Fruit fly (Drosophila melanogaster) whole organism, embryonic: ENCODE results near the gene CG14105.
A peak's percentile ranks its signal among the peaks of the same experiment; 100 is the strongest.

Experiments used
- Awh ChIP-seq: fragments of 200-800 bp; sonication (Bioruptor generic); IDR thresholded peaks from 2 replicates; pipeline ENCODE4, ENCODE4 v1.3.6; 2022; ENCODE audit warnings: missing biosample characterization, missing genetic modification characterization
- B-H2 ChIP-seq: fragments of 200-800 bp; sonication (Bioruptor generic); optimal IDR thresholded peaks from 2 replicates; lab custom pipeline; 2018; ENCODE audit warnings: missing biosample characterization, mild to moderate bottlenecking, missing genetic modification characterization
- C15 ChIP-seq: fragments of 200-800 bp; sonication (Bioruptor generic); IDR thresholded peaks from 3 replicates; pipeline ENCODE4 v1.3.6; 2022; ENCODE audit warnings: missing biosample characterization, missing genetic modification characterization
- CG1024 ChIP-seq: fragments of 200-800 bp; sonication (Bioruptor generic); IDR thresholded peaks from 2 replicates; pipeline ENCODE4 v1.3.6; 2022; ENCODE audit warnings: missing biosample characterization, missing genetic modification characterization
- CG10959 ChIP-seq: fragments of 200-800 bp; sonication (Bioruptor generic); IDR thresholded peaks from 2 replicates; pipeline ENCODE4 v1.3.6; 2022; ENCODE audit warnings: missing biosample characterization, missing genetic modification characterization
- CG11093 ChIP-seq: fragments of 200-800 bp; sonication (Bioruptor generic); IDR thresholded peaks from 3 replicates; pipeline ENCODE4 v1.3.6; 2022; ENCODE audit warnings: missing biosample characterization, missing genetic modification characterization
- CG11695 ChIP-seq: fragments of 200-800 bp; sonication (Bioruptor generic); IDR thresholded peaks from 3 replicates; pipeline ENCODE4 v1.3.6; 2022; ENCODE audit warnings: missing biosample characterization, missing genetic modification characterization
- CG12236 ChIP-seq: fragments of 200-800 bp; sonication (Bioruptor generic); optimal IDR thresholded peaks from 2 replicates; lab custom pipeline; 2016; ENCODE audit warnings: missing biosample characterization, missing genetic modification characterization
- CG12299 ChIP-seq: fragments of 200-800 bp; sonication (Bioruptor generic); optimal IDR thresholded peaks from 2 replicates; lab custom pipeline; 2018; ENCODE audit warnings: missing biosample characterization, mild to moderate bottlenecking, missing genetic modification characterization
- CG13775 ChIP-seq: fragments of 200-800 bp; sonication (Bioruptor generic); optimal IDR thresholded peaks from 3 replicates; lab custom pipeline; 2017; ENCODE audit warnings: missing biosample characterization, mild to moderate bottlenecking, missing genetic modification characterization
- CG14667 ChIP-seq: fragments of 200-800 bp; sonication (Bioruptor generic); IDR thresholded peaks from 2 replicates; pipeline ENCODE4 v1.3.6; 2022; ENCODE audit warnings: missing biosample characterization, missing genetic modification characterization
- CG15011 ChIP-seq: fragments of 200-800 bp; sonication (Bioruptor generic); optimal IDR thresholded peaks from 3 replicates; lab custom pipeline; 2018; ENCODE audit warnings: missing biosample characterization, mild to moderate bottlenecking, missing genetic modification characterization
- CG15479 ChIP-seq: fragments of 200-800 bp; sonication (Bioruptor generic); optimal IDR thresholded peaks from 3 replicates; lab custom pipeline; 2019; ENCODE audit warnings: missing biosample characterization, mild to moderate bottlenecking, missing genetic modification characterization, moderate library complexity
- CG17186 ChIP-seq: fragments of 200-800 bp; sonication (Bioruptor generic); optimal IDR thresholded peaks from 3 replicates; lab custom pipeline; 2017; ENCODE audit warnings: missing biosample characterization, missing genetic modification reagents, missing genetic modification characterization
- CG17328 ChIP-seq: fragments of 200-800 bp; sonication (Bioruptor generic); IDR thresholded peaks from 2 replicates; pipeline ENCODE4 v1.3.6; 2022; ENCODE audit warnings: missing biosample characterization, missing genetic modification characterization
- CG1832 ChIP-seq: fragments of 200-800 bp; sonication (Bioruptor generic); optimal IDR thresholded peaks from 2 replicates; lab custom pipeline; 2017; ENCODE audit warnings: missing biosample characterization, mild to moderate bottlenecking, missing genetic modification characterization, inconsistent platforms
- CG18599 ChIP-seq: fragments of 200-800 bp; sonication (Bioruptor generic); optimal IDR thresholded peaks from 3 replicates; lab custom pipeline; 2017; ENCODE audit warnings: missing biosample characterization, missing genetic modification characterization, mild to moderate bottlenecking, moderate library complexity, missing genetic modification reagents
- CG3847 ChIP-seq: fragments of 200-800 bp; sonication (Bioruptor generic); IDR thresholded peaks from 2 replicates; pipeline ENCODE4 v1.3.6; 2022; ENCODE audit warnings: missing biosample characterization, missing genetic modification characterization
- CG43689 ChIP-seq: fragments of 200-800 bp; sonication (Bioruptor generic); IDR thresholded peaks from 2 replicates; pipeline ENCODE4 v1.3.6; 2022; ENCODE audit warnings: missing biosample characterization, missing genetic modification characterization
- CG4707 ChIP-seq: fragments of 200-800 bp; sonication (Bioruptor generic); optimal IDR thresholded peaks from 2 replicates; lab custom pipeline; 2018; ENCODE audit warnings: missing biosample characterization, mild to moderate bottlenecking, missing genetic modification characterization, moderate library complexity
- CG5953 ChIP-seq: fragments of 200-800 bp; sonication (Bioruptor generic); IDR thresholded peaks from 2 replicates; pipeline ENCODE4 v1.3.6; 2022; ENCODE audit warnings: missing biosample characterization, missing genetic modification characterization
- CG6272 ChIP-seq: fragments of 200-800 bp; sonication (Bioruptor generic); IDR thresholded peaks from 2 replicates; pipeline ENCODE4 v1.3.6; 2022; ENCODE audit warnings: missing biosample characterization, missing genetic modification characterization
- CG6791 ChIP-seq: fragments of 200-800 bp; sonication (Bioruptor generic); IDR thresholded peaks from 3 replicates; pipeline ENCODE4 v1.3.6; 2022; ENCODE audit warnings: missing biosample characterization, missing genetic modification characterization; ENCODE audit not compliant: partially characterized antibody
- CG7372 ChIP-seq: fragments of 200-800 bp; sonication (Bioruptor generic); IDR thresholded peaks from 2 replicates; pipeline ENCODE4 v1.3.6; 2022; ENCODE audit warnings: missing biosample characterization, missing genetic modification characterization
- CG8089 ChIP-seq: fragments of 200-800 bp; sonication (Bioruptor generic); optimal IDR thresholded peaks from 3 replicates; lab custom pipeline; 2016; ENCODE audit warnings: missing biosample characterization, missing genetic modification characterization
- CG9932 ChIP-seq: fragments of 200-800 bp; sonication (Bioruptor generic); IDR thresholded peaks from 2 replicates; pipeline ENCODE4 v1.3.6; 2022; ENCODE audit warnings: missing biosample characterization, missing genetic modification characterization
- Fer2 ChIP-seq: fragments of 200-800 bp; sonication (Bioruptor generic); optimal IDR thresholded peaks from 2 replicates; lab custom pipeline; 2018; ENCODE audit warnings: missing biosample characterization, mild to moderate bottlenecking, missing genetic modification characterization, moderate library complexity
- Fer3 ChIP-seq: fragments of 200-800 bp; sonication (Bioruptor generic); optimal IDR thresholded peaks from 2 replicates; lab custom pipeline; 2018; ENCODE audit warnings: missing biosample characterization, mild to moderate bottlenecking, missing genetic modification characterization, moderate library complexity
- Gsc ChIP-seq: fragments of 200-800 bp; sonication (Bioruptor generic); IDR thresholded peaks from 2 replicates; pipeline ENCODE4 v1.3.6; 2022; ENCODE audit warnings: missing biosample characterization, missing genetic modification characterization
- Gug ChIP-seq: fragments of 200-800 bp; sonication (Bioruptor generic); IDR thresholded peaks from 4 replicates; pipeline ENCODE4 v1.3.6; 2022; ENCODE audit warnings: missing biosample characterization, missing genetic modification characterization
- Lim3 ChIP-seq: fragments of 200-800 bp; sonication (Bioruptor generic); IDR thresholded peaks from 2 replicates; pipeline ENCODE4 v1.3.6; 2022; ENCODE audit warnings: missing biosample characterization, missing genetic modification characterization
- MESR4 ChIP-seq: fragments of 200-800 bp; sonication (Bioruptor generic); optimal IDR thresholded peaks from 2 replicates; lab custom pipeline; 2018; ENCODE audit warnings: missing biosample characterization, mild to moderate bottlenecking, missing genetic modification characterization, moderate library complexity
- Oaz ChIP-seq: fragments of 200-800 bp; sonication (Bioruptor generic); IDR thresholded peaks from 2 replicates; pipeline ENCODE4 v1.3.6; 2022; ENCODE audit warnings: missing biosample characterization, missing genetic modification characterization
- Pdp1 ChIP-seq, 2 experiments: fragments of 200-800 bp; sonication (Bioruptor generic); optimal IDR thresholded peaks; 3 replicates each; lab custom pipeline; 2016; ENCODE audit warnings: missing biosample characterization in 2 of 2, missing genetic modification characterization in 2 of 2, mild to moderate bottlenecking in 1 of 2, moderate library complexity in 1 of 2
- Stat92E ChIP-seq, 3 experiments: fragments of >200 bp in 2 of 3; fragments of 200-800 bp in 1 of 3; sonication (Bioruptor generic) in 1 of 3; optimal IDR thresholded peaks; 2 replicates each; lab custom pipeline; 2017 to 2019; ENCODE audit warnings: missing biosample characterization in 3 of 3, missing genetic modification characterization in 3 of 3, mild to moderate bottlenecking in 1 of 3, moderate library complexity in 1 of 3
- Vsx1 ChIP-seq: fragments of 200-800 bp; sonication (Bioruptor generic); optimal IDR thresholded peaks from 2 replicates; lab custom pipeline; 2017; ENCODE audit warnings: missing biosample characterization, mild to moderate bottlenecking, missing genetic modification characterization, missing genetic modification reagents
- ab ChIP-seq: fragments of 200-800 bp; sonication (Bioruptor generic); optimal IDR thresholded peaks from 2 replicates; lab custom pipeline; 2016; ENCODE audit warnings: missing biosample characterization, missing genetic modification characterization
- abd-A ChIP-seq: fragments of 200-800 bp; sonication (Bioruptor generic); optimal IDR thresholded peaks from 3 replicates; lab custom pipeline; 2019; ENCODE audit warnings: missing biosample characterization, mild to moderate bottlenecking, missing genetic modification characterization, moderate library complexity
- az2 ChIP-seq: fragments of 200-800 bp; sonication (Bioruptor generic); optimal IDR thresholded peaks from 3 replicates; lab custom pipeline; 2016; ENCODE audit warnings: missing biosample characterization, missing genetic modification characterization
- chn ChIP-seq: fragments of 200-800 bp; sonication (Bioruptor generic); optimal IDR thresholded peaks from 2 replicates; lab custom pipeline; 2016; ENCODE audit warnings: missing biosample characterization, missing genetic modification characterization
- fd96Cb ChIP-seq: fragments of 200-800 bp; sonication (Bioruptor generic); optimal IDR thresholded peaks from 2 replicates; lab custom pipeline; 2018; ENCODE audit warnings: missing biosample characterization, mild to moderate bottlenecking, missing genetic modification characterization, moderate library complexity
- gsb-n ChIP-seq: fragments of 200-800 bp; sonication (Bioruptor generic); optimal IDR thresholded peaks from 3 replicates; lab custom pipeline; 2018; ENCODE audit warnings: missing biosample characterization, mild to moderate bottlenecking, missing genetic modification characterization
- kah ChIP-seq: fragments of 200-800 bp; sonication (Bioruptor generic); optimal IDR thresholded peaks from 2 replicates; lab custom pipeline; 2018; ENCODE audit warnings: missing biosample characterization, mild to moderate bottlenecking, missing genetic modification characterization
- lmd ChIP-seq: fragments of 200-800 bp; sonication (Bioruptor generic); IDR thresholded peaks from 2 replicates; pipeline ENCODE4 v1.3.6; 2022; ENCODE audit warnings: missing biosample characterization, missing genetic modification characterization
- nmo ChIP-seq: fragments of 200-800 bp; sonication (Bioruptor generic); optimal IDR thresholded peaks from 2 replicates; lab custom pipeline; 2018; ENCODE audit warnings: missing biosample characterization, mild to moderate bottlenecking, missing genetic modification characterization, moderate library complexity
- pfk ChIP-seq: fragments of 200-800 bp; sonication (Bioruptor generic); optimal IDR thresholded peaks from 2 replicates; lab custom pipeline; 2018; ENCODE audit warnings: missing biosample characterization, mild to moderate bottlenecking, missing genetic modification characterization, moderate library complexity
- row ChIP-seq: fragments of 200-800 bp; sonication (Bioruptor generic); IDR thresholded peaks from 3 replicates; pipeline ENCODE4 v1.3.6; 2022; ENCODE audit warnings: missing biosample characterization, missing genetic modification characterization
- sens-2 ChIP-seq: fragments of 200-800 bp; sonication (Bioruptor generic); IDR thresholded peaks from 2 replicates; pipeline ENCODE4 v1.3.6; 2022; ENCODE audit warnings: missing biosample characterization, missing genetic modification characterization
- seq ChIP-seq: fragments of 200-800 bp; sonication (Bioruptor generic); IDR thresholded peaks from 2 replicates; pipeline ENCODE4 v1.3.6; 2022; ENCODE audit warnings: missing biosample characterization, missing genetic modification characterization
- sqz ChIP-seq: fragments of 200-800 bp; sonication (Bioruptor generic); optimal IDR thresholded peaks from 3 replicates; lab custom pipeline; 2018; ENCODE audit warnings: missing biosample characterization, mild to moderate bottlenecking, missing genetic modification characterization
- toy ChIP-seq: fragments of 200-800 bp; sonication (Bioruptor generic); IDR thresholded peaks from 2 replicates; pipeline ENCODE4 v1.3.6; 2022; ENCODE audit warnings: missing biosample characterization, missing genetic modification characterization
- zen2 ChIP-seq: fragments of 200-800 bp; sonication (Bioruptor generic); IDR thresholded peaks from 3 replicates; pipeline ENCODE4 v1.3.6; 2022; ENCODE audit warnings: missing biosample characterization, missing genetic modification characterization; ENCODE audit not compliant: partially characterized antibody

CG14105 gene

DNA sequence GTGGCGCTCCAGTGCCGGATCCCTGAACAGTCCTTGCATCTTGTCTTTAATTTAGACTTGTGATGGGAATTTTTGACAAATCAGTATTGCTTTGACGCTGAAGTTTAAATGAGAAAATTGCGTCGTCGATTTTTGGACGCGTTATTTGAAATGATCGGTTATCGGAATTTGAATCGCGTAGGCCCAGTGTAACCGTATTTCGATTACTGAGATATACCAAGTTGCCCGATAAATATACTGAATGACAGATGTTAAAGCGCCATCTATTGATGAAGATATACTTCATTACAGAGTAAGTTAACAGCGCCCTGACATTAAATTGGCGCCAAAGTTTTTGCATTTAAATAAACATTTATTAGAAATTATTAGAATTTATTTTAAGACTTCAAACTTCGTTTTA, 36.6 kb downstream of the CG14105 start, which contains the start of gene Poc1 (continued):
- TF ChIP-seq CG10959 (GFP tag; lab: Robert Waterston, UW) (no peak), CG12236 (GFP tag; lab: Kevin White, UChicago) (no peak), CG6791 (peak; percentile 61), CG17328 (GFP tag; lab: Robert Waterston, UW) (no peak), toy (GFP tag; lab: Robert Waterston, UW) (no peak), CG3847 (GFP tag; lab: Robert Waterston, UW) (no peak; the same call in 1 of the 2 replicates), CG11093 (GFP tag; lab: Robert Waterston, UW) (no peak), seq (GFP tag; lab: Robert Waterston, UW) (no peak), Vsx1 (GFP tag; lab: Kevin White, UChicago) (no peak), sens-2 (no peak), CG15011 (GFP tag; lab: Kevin White, UChicago) (no peak), ab (GFP tag; lab: Kevin White, UChicago) (no peak), Stat92E (GFP tag; optimal IDR thresholded peaks at IDR 0.05; lab: Kevin White, UChicago) (peak in 1 of 3 experiments; percentile 58), CG15479 (no peak), CG12299 (tag; lab: Kevin White, UChicago) (no peak), Lim3 (no peak), pfk (GFP tag; lab: Kevin White, UChicago) (no peak), kah (GFP tag; lab: Kevin White, UChicago) (no peak), az2 (GFP tag; lab: Kevin White, UChicago) (no peak), CG4707 (GFP tag; lab: Kevin White, UChicago) (no peak), Fer2 (tag; lab: Kevin White, UChicago) (no peak), abd-A (tag; lab: Kevin White, UChicago) (no peak), CG43689 (no peak), Awh (GFP tag; lab: Robert Waterston, UW) (no peak), CG5953 (GFP tag; lab: Robert Waterston, UW) (no peak), Pdp1 (GFP tag; optimal IDR thresholded peaks at IDR 0.05; lab: Kevin White, UChicago) (no peak), gsb-n (tag; lab: Kevin White, UChicago) (peak; percentile 39), CG9932 (no peak), MESR4 (peak; percentile 22), row (no peak), C15 (no peak), CG7372 (GFP tag; lab: Robert Waterston, UW) (no peak), Fer3 (tag; lab: Kevin White, UChicago) (no peak), chn (no peak), zen2 (GFP tag; lab: Robert Waterston, UW) (no peak), sqz (GFP tag; lab: Kevin White, UChicago) (no peak), Gsc (GFP tag; lab: Robert Waterston, UW) (no peak), lmd (GFP tag; lab: Robert Waterston, UW) (no peak), Gug (no peak), CG18599 (GFP tag; lab: Kevin White, UChicago) (no peak), nmo (GFP tag; lab: Kevin White, UChicago) (peak; percentile 41), CG17186 (GFP tag; lab: Kevin White, UChicago) (peak; percentile 39), CG13775 (no peak), B-H2 (GFP tag; lab: Kevin White, UChicago) (no peak), Oaz (GFP tag; lab: Robert Waterston, UW) (no peak), CG1024 (GFP tag; lab: Robert Waterston, UW) (no peak), CG1832 (GFP tag; lab: Kevin White, UChicago) (no peak), CG14667 (no peak), fd96Cb (tag; lab: Kevin White, UChicago) (no peak), CG8089 (GFP tag; lab: Kevin White, UChicago) (no peak), CG6272 (no peak), CG11695 (no peak)
